Worm (Caenorhabditis elegans) whole organism, early embryonic: ENCODE measurements around the gene F49F1.10.

Experiments
- F13C5.2 ChIP-seq: sonication (generic microtip); optimal IDR thresholded peaks from 2 replicates; lab custom pipeline; 2017; ENCODE audit warnings: mild to moderate bottlenecking, missing genetic modification characterization, inconsistent platforms, missing compliant biosample characterization
- ama-1 ChIP-seq: fragments of 150-350 bp; optimal IDR thresholded peaks from 2 replicates; lab custom pipeline; 2014
- ceh-13 ChIP-seq: fragments of 200-800 bp; sonication (Bioruptor generic); optimal IDR thresholded peaks from 2 replicates; lab custom pipeline; 2018; ENCODE audit warnings: mild to moderate bottlenecking, missing genetic modification characterization, missing compliant biosample characterization
- flt-1 ChIP-seq: fragments of 200-800 bp; sonication (Bioruptor generic); IDR thresholded peaks from 2 replicates; pipeline ENCODE4 v1.3.6; 2022; ENCODE audit warnings: missing genetic modification characterization, missing compliant biosample characterization
- hmbx-1 ChIP-seq: sonication (generic microtip); optimal IDR thresholded peaks from 2 replicates; lab custom pipeline; 2016; ENCODE audit warnings: mild to moderate bottlenecking, missing genetic modification characterization, missing compliant biosample characterization
- pes-1 ChIP-seq: fragments of 200-800 bp; sonication (Bioruptor generic); IDR thresholded peaks from 2 replicates; pipeline ENCODE4 v1.3.6; 2022; ENCODE audit warnings: missing genetic modification reagents, missing genetic modification characterization, missing compliant biosample characterization
- scrt-1 ChIP-seq: fragments of 200-800 bp; sonication (Bioruptor generic); IDR thresholded peaks from 2 replicates; pipeline ENCODE4 v1.3.6; 2022; ENCODE audit warnings: missing genetic modification characterization, missing compliant biosample characterization
- sea-1 ChIP-seq: fragments of 200-800 bp; sonication (Bioruptor generic); conservative IDR thresholded peaks from 2 replicates; pipeline ENCODE4 v1.3.6; 2022; ENCODE audit warnings: missing genetic modification characterization, missing compliant biosample characterization
- tbx-11 ChIP-seq: fragments of 200-800 bp; sonication (Bioruptor generic); IDR thresholded peaks from 2 replicates; pipeline ENCODE4 v1.3.6; 2022; ENCODE audit warnings: missing genetic modification characterization, missing compliant biosample characterization
- tra-4 ChIP-seq: sonication (generic microtip); optimal IDR thresholded peaks from 2 replicates; lab custom pipeline; 2017; ENCODE audit warnings: missing genetic modification characterization, missing compliant biosample characterization

ce11 chrIV:4176659-4177058 is 37.7 kb upstream of the F49F1.10 start:
- no peak for TF ChIP-seq ama-1
- TF ChIP-seq tra-4, result no peak
- no peak for TF ChIP-seq tbx-11
- TF ChIP-seq pes-1 (GFP tag; lab: Robert Waterston, UW), result no peak
- no peak for TF ChIP-seq flt-1 (GFP tag; lab: Robert Waterston, UW)
- no peak for TF ChIP-seq hmbx-1 (tag; lab: Kevin White, UChicago)
- no peak for TF ChIP-seq ceh-13 (GFP tag; lab: Kevin White, UChicago)
- TF ChIP-seq scrt-1 (GFP tag; lab: Robert Waterston, UW), result no peak
- no peak for TF ChIP-seq sea-1 (GFP tag; lab: Robert Waterston, UW)
- no peak for TF ChIP-seq F13C5.2 (tag; lab: Kevin White, UChicago)
